Fruit fly (Drosophila melanogaster): Measurements from ENCODE around the gene puf.

The puf gene

dm6 chr3R:24613819-24614706, 35.8 kb downstream of the puf start:
- peak; percentile 74 for TF ChIP-seq CG4496 (GFP tag; IDR thresholded peaks at IDR 0.05)
- TF ChIP-seq CG15710 (tag; optimal IDR thresholded peaks at IDR 0.05) = peak; percentile 60
- TF ChIP-seq Ets98B (GFP tag; IDR thresholded peaks at IDR 0.05) = peak; percentile 73
- peak; percentile 53 for TF ChIP-seq fd96Ca (GFP tag; IDR thresholded peaks at IDR 0.05)
- peak; percentile 25 for TF ChIP-seq CG14655 (GFP tag; optimal IDR thresholded peaks at IDR 0.05)
- TF ChIP-seq Pif1B (GFP tag; optimal IDR thresholded peaks at IDR 0.05) = peak; percentile 77
- peak; percentile 71 for TF ChIP-seq gl (tag; optimal IDR thresholded peaks at IDR 0.05)
- TF ChIP-seq CG34367 (tag; optimal IDR thresholded peaks at IDR 0.05) = peak; percentile 36
- peak; percentile 64 for TF ChIP-seq CG8159 (tag; optimal IDR thresholded peaks at IDR 0.05)
- TF ChIP-seq Snoo (tag; optimal IDR thresholded peaks at IDR 0.05) = peak; percentile 84
- no peak for TF ChIP-seq CG10348 (GFP tag; IDR thresholded peaks at IDR 0.05)
- peak; percentile 25 for TF ChIP-seq D1 (tag; optimal IDR thresholded peaks at IDR 0.05)
- peak; percentile 91 for TF ChIP-seq Pif1A (GFP tag; optimal IDR thresholded peaks at IDR 0.05)
- TF ChIP-seq CG8301 (tag; optimal IDR thresholded peaks at IDR 0.05) = peak; percentile 10
- TF ChIP-seq CG13204 (GFP tag; optimal IDR thresholded peaks at IDR 0.05) = peak; percentile 83
- peak; percentile 18 for TF ChIP-seq EcR (GFP tag; optimal IDR thresholded peaks at IDR 0.05)
- TF ChIP-seq CG9948 (tag; optimal IDR thresholded peaks at IDR 0.05) = peak; percentile 32
- peak; percentile 47; the same call in 1 of the 2 replicates for TF ChIP-seq rn (GFP tag; IDR thresholded peaks at IDR 0.05)
- TF ChIP-seq CG17806 (tag; optimal IDR thresholded peaks at IDR 0.05) = peak; percentile 58
- TF ChIP-seq CG32121 (GFP tag; IDR thresholded peaks at IDR 0.05) = peak; percentile 59; the same call in 1 of the 2 replicates
- TF ChIP-seq CG12605 (GFP tag; IDR thresholded peaks at IDR 0.05) = peak; percentile 89; the same call in 1 of the 2 replicates

- TF ChIP-seq gl (tag; optimal IDR thresholded peaks at IDR 0.05) = peak; percentile 29
- no peak for TF ChIP-seq CG14655 (GFP tag; optimal IDR thresholded peaks at IDR 0.05)
- no peak for TF ChIP-seq CG8301 (tag; optimal IDR thresholded peaks at IDR 0.05)
- TF ChIP-seq D1 (tag; optimal IDR thresholded peaks at IDR 0.05) = no peak
- TF ChIP-seq rn (GFP tag; IDR thresholded peaks at IDR 0.05) = no peak
- no peak for TF ChIP-seq CG15710 (tag; optimal IDR thresholded peaks at IDR 0.05)
- TF ChIP-seq CG12605 (GFP tag; IDR thresholded peaks at IDR 0.05) = no peak
- TF ChIP-seq CG13204 (GFP tag; optimal IDR thresholded peaks at IDR 0.05) = no peak
- peak; percentile 23 for TF ChIP-seq CG8159 (tag; optimal IDR thresholded peaks at IDR 0.05)
- TF ChIP-seq CG17806 (tag; optimal IDR thresholded peaks at IDR 0.05) = peak; percentile 3
- no peak for TF ChIP-seq Pif1A (GFP tag; optimal IDR thresholded peaks at IDR 0.05)
- TF ChIP-seq Snoo (tag; optimal IDR thresholded peaks at IDR 0.05) = no peak
These were observed 41.5 kb downstream of the puf start for dm6 chr3R:24608316-24608715.

- TF ChIP-seq EcR (GFP tag; optimal IDR thresholded peaks at IDR 0.05) (peak; percentile 59), CG32121 (GFP tag; IDR thresholded peaks at IDR 0.05) (no peak)
These were observed 43.0 kb downstream of the puf start for dm6 chr3R:24606868-24607267.

- TF ChIP-seq Pif1A (GFP tag; optimal IDR thresholded peaks at IDR 0.05) (no peak), CG32121 (GFP tag; IDR thresholded peaks at IDR 0.05) (0 out of 2 replicates have a peak, but pooled peaks have one; percentile 18), CG8301 (tag; optimal IDR thresholded peaks at IDR 0.05) (no peak)
These were observed 45.7 kb downstream of the puf start for dm6 chr3R:24604165-24604564.

dm6 chr3R:24603399-24604131, 46.3 kb downstream of the puf start:
- TF ChIP-seq Pif1A (GFP tag; optimal IDR thresholded peaks at IDR 0.05) (peak; percentile 40), CG9948 (tag; optimal IDR thresholded peaks at IDR 0.05) (peak; percentile 10), D1 (tag; optimal IDR thresholded peaks at IDR 0.05) (no peak), CG4496 (GFP tag; IDR thresholded peaks at IDR 0.05) (no peak), gl (tag; optimal IDR thresholded peaks at IDR 0.05) (peak; percentile 40), CG13204 (GFP tag; optimal IDR thresholded peaks at IDR 0.05) (peak; percentile 48), EcR (GFP tag; optimal IDR thresholded peaks at IDR 0.05) (peak; percentile 91), CG34367 (tag; optimal IDR thresholded peaks at IDR 0.05) (no peak), fd96Ca (GFP tag; IDR thresholded peaks at IDR 0.05) (no peak), Pif1B (GFP tag; optimal IDR thresholded peaks at IDR 0.05) (peak; percentile 18), CG8301 (tag; optimal IDR thresholded peaks at IDR 0.05) (no peak), CG32121 (GFP tag; IDR thresholded peaks at IDR 0.05) (no peak), CG14655 (GFP tag; optimal IDR thresholded peaks at IDR 0.05) (peak; percentile 37), Ets98B (GFP tag; IDR thresholded peaks at IDR 0.05) (no peak; the same call in 1 of the 2 replicates), CG10348 (GFP tag; IDR thresholded peaks at IDR 0.05) (no peak), CG17806 (tag; optimal IDR thresholded peaks at IDR 0.05) (peak; percentile 15), rn (GFP tag; IDR thresholded peaks at IDR 0.05) (no peak), CG8159 (tag; optimal IDR thresholded peaks at IDR 0.05) (peak; percentile 25), Snoo (tag; optimal IDR thresholded peaks at IDR 0.05) (peak; percentile 48), CG15710 (tag; optimal IDR thresholded peaks at IDR 0.05) (peak; percentile 47), CG12605 (GFP tag; IDR thresholded peaks at IDR 0.05) (no peak; the same call in 1 of the 2 replicates)

All from whole organism, pupa.